Worm (Caenorhabditis elegans) whole organism, young adult: ENCODE measurements around the gene F53B7.4.
A peak's percentile ranks its signal among the peaks of the same experiment; 100 is the strongest.

Experiments
- D2030.7 ChIP-seq: fragments of 200-800 bp; sonication (Bioruptor generic); IDR thresholded peaks from 2 replicates; pipeline ENCODE4 v1.3.6; 2022; ENCODE audit warnings: missing genetic modification reagents, missing genetic modification characterization, missing compliant biosample characterization
- F49E8.2 ChIP-seq: sonication (generic microtip); optimal IDR thresholded peaks from 3 replicates; lab custom pipeline; 2017; ENCODE audit warnings: missing genetic modification characterization, mild to moderate bottlenecking, missing compliant biosample characterization, antibody characterized with exemption, moderate library complexity; ENCODE audit not compliant: insufficient read depth
- F55B11.4 ChIP-seq: sonication (generic microtip); optimal IDR thresholded peaks from 2 replicates; lab custom pipeline; 2016; ENCODE audit warnings: missing compliant biosample characterization, missing genetic modification characterization, borderline replicate concordance; ENCODE audit not compliant: insufficient read depth
- F57C9.4 ChIP-seq: sonication (generic microtip); optimal IDR thresholded peaks from 2 replicates; lab custom pipeline; 2017; ENCODE audit warnings: mild to moderate bottlenecking, missing genetic modification characterization, missing compliant biosample characterization
- K12H6.12 ChIP-seq: fragments of 200-800 bp; sonication (Bioruptor generic); optimal IDR thresholded peaks from 2 replicates; lab custom pipeline; 2018; ENCODE audit warnings: mild to moderate bottlenecking, missing genetic modification characterization, missing compliant biosample characterization
- Y53F4B.3 ChIP-seq: fragments of 200-800 bp; sonication (Bioruptor generic); IDR thresholded peaks from 2 replicates; pipeline ENCODE4 v1.3.6; 2022; ENCODE audit warnings: missing genetic modification reagents, missing genetic modification characterization, missing compliant biosample characterization
- Y67H2A.10 ChIP-seq: fragments of 200-800 bp; sonication (Bioruptor generic); conservative IDR thresholded peaks from 2 replicates; pipeline ENCODE4 v1.3.6; 2022; ENCODE audit warnings: missing genetic modification reagents, missing genetic modification characterization, missing compliant biosample characterization
- Y95B8A.8 ChIP-seq: fragments of 200-800 bp; sonication (Bioruptor generic); IDR thresholded peaks from 2 replicates; pipeline ENCODE4 v1.3.6; 2022; ENCODE audit warnings: missing genetic modification reagents, missing genetic modification characterization, missing compliant biosample characterization
- ZK185.1 ChIP-seq: sonication (generic microtip); optimal IDR thresholded peaks from 2 replicates; lab custom pipeline; 2016; ENCODE audit warnings: mild to moderate bottlenecking, missing genetic modification characterization, missing compliant biosample characterization; ENCODE audit not compliant: poor library complexity, severe bottlenecking
- ama-1 ChIP-seq, 3 experiments: fragments of 150-350 bp in 1 of 3; sonication (generic microtip) in 2 of 3; optimal IDR thresholded peaks; 2 replicates each; lab custom pipeline; 2014 to 2018; ENCODE audit warnings: missing biosample characterization in 2 of 3, missing genetic modification characterization in 2 of 3, missing genetic modification reagents in 2 of 3
- bed-1 ChIP-seq: fragments of 200-800 bp; sonication (Bioruptor generic); IDR thresholded peaks from 2 replicates; pipeline ENCODE4 v1.3.6; 2022; ENCODE audit warnings: missing genetic modification reagents, missing genetic modification characterization, missing compliant biosample characterization
- bed-2 ChIP-seq: fragments of 200-800 bp; sonication (Bioruptor generic); IDR thresholded peaks from 2 replicates; pipeline ENCODE4 v1.3.6; 2022; ENCODE audit warnings: missing genetic modification reagents, missing genetic modification characterization, missing compliant biosample characterization
- ceh-27 ChIP-seq: fragments of 200-800 bp; sonication (Bioruptor generic); optimal IDR thresholded peaks from 2 replicates; lab custom pipeline; 2018; ENCODE audit warnings: mild to moderate bottlenecking, missing genetic modification characterization, moderate library complexity, missing compliant biosample characterization
- ceh-40 ChIP-seq: fragments of 200-800 bp; sonication (Bioruptor generic); IDR thresholded peaks from 2 replicates; pipeline ENCODE4 v1.3.6; 2022; ENCODE audit warnings: missing genetic modification characterization, missing compliant biosample characterization
- dox-1 ChIP-seq: fragments of 200-800 bp; sonication (Bioruptor generic); IDR thresholded peaks from 2 replicates; pipeline ENCODE4 v1.3.6; 2022; ENCODE audit warnings: missing genetic modification reagents, missing genetic modification characterization, missing compliant biosample characterization
- egl-18 ChIP-seq: fragments of 200-800 bp; sonication (Bioruptor generic); IDR thresholded peaks from 2 replicates; pipeline ENCODE4 v1.3.6; 2022; ENCODE audit warnings: missing genetic modification reagents, missing genetic modification characterization, missing compliant biosample characterization
- ets-4 ChIP-seq: fragments of 200-800 bp; sonication (Bioruptor generic); optimal IDR thresholded peaks from 2 replicates; lab custom pipeline; 2018; ENCODE audit warnings: mild to moderate bottlenecking, missing genetic modification characterization, missing compliant biosample characterization
- fkh-3 ChIP-seq: sonication (generic microtip); optimal IDR thresholded peaks from 2 replicates; lab custom pipeline; 2016; ENCODE audit warnings: mild to moderate bottlenecking, missing genetic modification characterization, missing compliant biosample characterization
- him-1 ChIP-seq: sonication (generic microtip); optimal IDR thresholded peaks from 2 replicates; lab custom pipeline; 2016; ENCODE audit warnings: missing genotype, missing genetic modification reagents, missing genetic modification characterization, missing compliant biosample characterization
- hrde-1 ChIP-seq: sonication (generic microtip); optimal IDR thresholded peaks from 2 replicates; lab custom pipeline; 2016; ENCODE audit warnings: missing genetic modification characterization, mild to moderate bottlenecking, missing compliant biosample characterization, moderate library complexity, missing genotype, missing genetic modification reagents, borderline replicate concordance
- lin-54 ChIP-seq: fragments of 200-800 bp; sonication (Bioruptor generic); optimal IDR thresholded peaks from 2 replicates; lab custom pipeline; 2018; ENCODE audit warnings: mild to moderate bottlenecking, missing genetic modification characterization, missing compliant biosample characterization
- madf-3 ChIP-seq: fragments of 200-800 bp; sonication (Bioruptor generic); IDR thresholded peaks from 2 replicates; pipeline ENCODE4 v1.3.6; 2022; ENCODE audit warnings: missing genetic modification reagents, missing genetic modification characterization, missing compliant biosample characterization
- madf-6 ChIP-seq: fragments of 200-800 bp; sonication (Bioruptor generic); IDR thresholded peaks from 2 replicates; pipeline ENCODE4 v1.3.6; 2022; ENCODE audit warnings: missing genetic modification reagents, missing genetic modification characterization, missing compliant biosample characterization
- mcd-1 ChIP-seq: fragments of 200-800 bp; sonication (Bioruptor generic); IDR thresholded peaks from 2 replicates; pipeline ENCODE4 v1.3.6; 2022; ENCODE audit warnings: missing genetic modification reagents, missing genetic modification characterization, missing compliant biosample characterization
- nfya-2 ChIP-seq: fragments of 200-800 bp; sonication (Bioruptor generic); IDR thresholded peaks from 2 replicates; pipeline ENCODE4 v1.3.6; 2022; ENCODE audit warnings: missing genetic modification reagents, missing genetic modification characterization, missing compliant biosample characterization
- nhr-120 ChIP-seq: fragments of 200-800 bp; sonication (Bioruptor generic); IDR thresholded peaks from 2 replicates; pipeline ENCODE4 v1.3.6; 2022; ENCODE audit warnings: missing genetic modification characterization, missing compliant biosample characterization
- nhr-27 ChIP-seq: fragments of 200-800 bp; sonication (Bioruptor generic); optimal IDR thresholded peaks from 2 replicates; lab custom pipeline; 2018; ENCODE audit warnings: mild to moderate bottlenecking, missing genetic modification characterization, moderate library complexity, missing compliant biosample characterization
- nhr-80 ChIP-seq: sonication (generic microtip); optimal IDR thresholded peaks from 2 replicates; lab custom pipeline; 2016; ENCODE audit warnings: missing genetic modification characterization, missing compliant biosample characterization
- pbrm-1 ChIP-seq: fragments of 200-800 bp; sonication (Bioruptor generic); IDR thresholded peaks from 2 replicates; pipeline ENCODE4 v1.3.6; 2022; ENCODE audit warnings: missing genetic modification reagents, missing genetic modification characterization, missing compliant biosample characterization
- repo-1 ChIP-seq: sonication (generic microtip); optimal IDR thresholded peaks from 2 replicates; lab custom pipeline; 2017; ENCODE audit warnings: mild to moderate bottlenecking, missing genetic modification characterization, missing compliant biosample characterization
- sdz-38 ChIP-seq: sonication (generic microtip); optimal IDR thresholded peaks from 2 replicates; lab custom pipeline; 2016; ENCODE audit warnings: missing genotype, missing genetic modification characterization, missing compliant biosample characterization
- snpc-1.3 ChIP-seq: sonication (generic microtip); optimal IDR thresholded peaks from 2 replicates; lab custom pipeline; 2017; ENCODE audit warnings: missing genetic modification characterization, mild to moderate bottlenecking, missing compliant biosample characterization, antibody characterized with exemption, moderate library complexity, missing genotype, missing genetic modification reagents; ENCODE audit not compliant: insufficient read depth
- snpc-4 ChIP-seq, 5 experiments: fragments of 150-350 bp in 1 of 5; sonication (generic microtip) in 4 of 5; optimal IDR thresholded peaks; 2 replicates each; lab custom pipeline; 2014 to 2018; ENCODE audit warnings: missing genetic modification characterization in 5 of 5, missing biosample characterization in 3 of 5, antibody characterized with exemption in 2 of 5, mild to moderate bottlenecking in 2 of 5, missing compliant biosample characterization in 2 of 5, missing genotype in 2 of 5, moderate library complexity in 2 of 5, missing genetic modification reagents in 1 of 5
- tbp1 ChIP-seq: fragments of 200-800 bp; sonication (Bioruptor generic); optimal IDR thresholded peaks from 2 replicates; lab custom pipeline; 2018; ENCODE audit warnings: mild to moderate bottlenecking, missing genetic modification characterization, missing compliant biosample characterization
- tbx-9 ChIP-seq: sonication (generic microtip); optimal IDR thresholded peaks from 2 replicates; lab custom pipeline; 2016; ENCODE audit warnings: borderline replicate concordance, missing genetic modification characterization, inconsistent platforms, missing compliant biosample characterization
- unc-130 ChIP-seq: sonication (generic microtip); optimal IDR thresholded peaks from 2 replicates; lab custom pipeline; 2016; ENCODE audit warnings: missing genetic modification reagents, missing genetic modification characterization, missing compliant biosample characterization
- unc-62 ChIP-seq: fragments of 150-350 bp; optimal IDR thresholded peaks from 2 replicates; lab custom pipeline; 2014; ENCODE audit warnings: missing biosample characterization, missing genetic modification reagents, missing genetic modification characterization
- zfh-2 ChIP-seq: fragments of 200-800 bp; sonication (Bioruptor generic); conservative IDR thresholded peaks from 2 replicates; pipeline ENCODE4 v1.3.6; 2022; ENCODE audit warnings: missing genetic modification reagents, missing genetic modification characterization, missing compliant biosample characterization
- ztf-18 ChIP-seq: sonication (generic microtip); optimal IDR thresholded peaks from 2 replicates; lab custom pipeline; 2016; ENCODE audit warnings: missing genotype, mild to moderate bottlenecking, missing genetic modification characterization, missing compliant biosample characterization
- ztf-22 ChIP-seq: fragments of 200-800 bp; sonication (Bioruptor generic); optimal IDR thresholded peaks from 2 replicates; lab custom pipeline; 2018; ENCODE audit warnings: mild to moderate bottlenecking, missing genetic modification characterization, moderate library complexity, missing compliant biosample characterization
- ztf-6 ChIP-seq: fragments of 200-800 bp; sonication (Bioruptor generic); IDR thresholded peaks from 2 replicates; pipeline ENCODE4 v1.3.6; 2022; ENCODE audit warnings: missing genetic modification reagents, missing genetic modification characterization, missing compliant biosample characterization

F53B7.4 gene

DNA sequence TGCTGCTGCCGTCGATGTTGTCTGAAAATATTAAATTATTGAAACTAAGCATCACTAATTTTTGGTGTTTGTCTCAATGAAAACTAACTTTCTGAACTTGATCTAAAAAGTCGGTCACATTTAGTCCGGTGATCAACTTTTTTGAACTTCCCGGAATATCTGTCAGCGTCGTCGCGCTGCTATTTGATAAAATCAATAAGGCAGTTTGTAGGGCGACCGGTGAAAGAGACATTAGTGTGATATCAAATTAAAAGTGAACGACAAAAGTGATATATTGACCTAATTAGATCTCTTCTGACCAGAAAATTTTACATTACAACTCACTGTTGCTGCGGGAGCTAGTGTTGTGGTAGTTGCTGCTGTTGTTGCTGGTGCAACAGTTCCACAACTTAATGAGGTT is 31.4 kb downstream of the F53B7.4 start:
- TF ChIP-seq madf-3 (GFP tag; lab: Robert Waterston, UW) (no peak), ets-4 (no peak), F57C9.4 (tag; lab: Kevin White, UChicago) (no peak), ceh-27 (GFP tag; lab: Kevin White, UChicago) (no peak), ztf-22 (GFP tag; lab: Kevin White, UChicago) (no peak), hrde-1 (tag; lab: Kevin White, UChicago) (no peak), K12H6.12 (tag; lab: Kevin White, UChicago) (no peak), nhr-80 (tag; lab: Kevin White, UChicago) (no peak), sdz-38 (tag; lab: Kevin White, UChicago) (no peak)

DNA sequence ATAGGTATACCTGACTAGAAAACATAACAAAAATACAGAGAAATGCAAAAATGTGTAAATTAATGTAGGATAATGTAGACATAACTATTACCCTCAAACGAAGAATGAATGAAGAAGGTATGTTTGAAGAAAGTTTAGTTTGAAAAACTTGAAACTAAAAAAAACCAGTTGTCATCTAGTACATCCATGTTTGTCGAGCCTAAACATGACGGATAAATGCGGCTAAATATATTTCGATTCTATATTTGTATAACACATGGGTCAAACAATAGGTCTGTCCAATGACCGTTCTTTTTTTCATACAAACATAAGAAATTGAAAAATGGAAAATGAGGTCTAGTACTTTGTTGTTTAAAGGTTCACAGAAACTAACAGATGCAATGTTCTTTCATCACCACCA is 32.3 kb downstream of the F53B7.4 start, which contains the start of gene F17C11.22:
Gene F17C11.22, minus strand, starts transcription at position 101 of the 400 bp plus-strand sequence.
- no peak for TF ChIP-seq repo-1 (tag; lab: Kevin White, UChicago)
- no peak for TF ChIP-seq ztf-6
- no peak for TF ChIP-seq snpc-1.3 (tag; lab: Kevin White, UChicago)
- no peak for TF ChIP-seq ztf-18 (tag; lab: Kevin White, UChicago)
- no peak for TF ChIP-seq bed-1
- TF ChIP-seq Y67H2A.10 (GFP tag; lab: Robert Waterston, UW), result no peak
- TF ChIP-seq nhr-27 (tag; lab: Kevin White, UChicago), result no peak
- no peak for TF ChIP-seq fkh-3
- TF ChIP-seq egl-18 (GFP tag; lab: Robert Waterston, UW), result no peak
- TF ChIP-seq dox-1 (GFP tag; lab: Robert Waterston, UW), result no peak
- no peak for TF ChIP-seq zfh-2 (GFP tag; lab: Robert Waterston, UW)
- no peak for TF ChIP-seq ZK185.1 (tag; lab: Kevin White, UChicago)
- TF ChIP-seq tbp1 (GFP tag; lab: Kevin White, UChicago), result no peak

ce11 chrV:10967594-10968273 is 34.6 kb downstream of the F53B7.4 start:
- TF ChIP-seq lin-54 (GFP tag; lab: Kevin White, UChicago) (peak; percentile 47), nhr-120 (GFP tag; lab: Robert Waterston, UW) (0 out of 2 replicates have a peak, but pooled peaks have one; percentile 10), repo-1 (tag; lab: Kevin White, UChicago) (peak; percentile 74), F49E8.2 (tag; lab: Kevin White, UChicago) (peak; percentile 83), bed-2 (no peak), him-1 (tag; lab: Kevin White, UChicago) (peak; percentile 76), tbx-9 (tag; lab: Kevin White, UChicago) (no peak), unc-62 (GFP tag; lab: Kevin White, UChicago) (peak; percentile 92), snpc-4 (GFP tag; optimal IDR thresholded peaks at IDR 0.05; lab: Kevin White, UChicago) (no peak), snpc-4 (tag; optimal IDR thresholded peaks at IDR 0.05; lab: Kevin White, UChicago) (peak in 1 of 4 experiments; percentile 51), F55B11.4 (no peak), nfya-2 (GFP tag; lab: Robert Waterston, UW) (no peak), Y95B8A.8 (GFP tag; lab: Robert Waterston, UW) (peak; percentile 37; the same call in 1 of the 2 replicates), ceh-40 (GFP tag; lab: Robert Waterston, UW) (no peak), pbrm-1 (GFP tag; lab: Robert Waterston, UW) (peak; percentile 34; the same call in 1 of the 2 replicates), ztf-22 (GFP tag; lab: Kevin White, UChicago) (peak; percentile 41), madf-3 (GFP tag; lab: Robert Waterston, UW) (0 out of 2 replicates have a peak, but pooled peaks have one; percentile 15), ama-1 (optimal IDR thresholded peaks at IDR 0.05; lab: Kevin White, UChicago) (no peak), ama-1 (GFP tag; optimal IDR thresholded peaks at IDR 0.05; lab: Kevin White, UChicago) (peak in 1 of 2 experiments; percentile 92), nhr-80 (tag; lab: Kevin White, UChicago) (peak; percentile 99), unc-130 (GFP tag; lab: Kevin White, UChicago) (peak; percentile 51), D2030.7 (GFP tag; lab: Robert Waterston, UW) (0 out of 2 replicates have a peak, but pooled peaks have one; percentile 11), Y53F4B.3 (GFP tag; lab: Robert Waterston, UW) (no peak), mcd-1 (GFP tag; lab: Robert Waterston, UW) (peak; percentile 22; the same call in 1 of the 2 replicates), ets-4 (peak; percentile 72), hrde-1 (tag; lab: Kevin White, UChicago) (peak; percentile 43), madf-6 (peak; percentile 69)
